Fruit fly (Drosophila melanogaster) whole organism, embryonic: ENCODE data around the gene CG7806.

Source experiments
- Atf6 ChIP-seq: fragments of 200-800 bp; sonication (Bioruptor generic); IDR thresholded peaks from 2 replicates; pipeline ENCODE4 v1.3.6; 2022; ENCODE audit warnings: missing biosample characterization, missing genetic modification characterization
- CG13287 ChIP-seq: fragments of 200-800 bp; sonication (Bioruptor generic); IDR thresholded peaks from 2 replicates; pipeline ENCODE4 v1.3.6; 2022; ENCODE audit warnings: missing biosample characterization, missing genetic modification characterization; ENCODE audit not compliant: partially characterized antibody
- CG14667 ChIP-seq: fragments of 200-800 bp; sonication (Bioruptor generic); IDR thresholded peaks from 2 replicates; pipeline ENCODE4 v1.3.6; 2022; ENCODE audit warnings: missing biosample characterization, missing genetic modification characterization
- CG15011 ChIP-seq: fragments of 200-800 bp; sonication (Bioruptor generic); optimal IDR thresholded peaks from 3 replicates; lab custom pipeline; 2018; ENCODE audit warnings: missing biosample characterization, mild to moderate bottlenecking, missing genetic modification characterization
- CG15514 ChIP-seq: fragments of 200-800 bp; sonication (Bioruptor generic); optimal IDR thresholded peaks from 3 replicates; lab custom pipeline; 2017; ENCODE audit warnings: missing biosample characterization, missing genetic modification characterization, mild to moderate bottlenecking, moderate library complexity, missing genetic modification reagents
- CG17359 ChIP-seq: fragments of 200-800 bp; sonication (Bioruptor generic); optimal IDR thresholded peaks from 3 replicates; lab custom pipeline; 2018; ENCODE audit warnings: missing biosample characterization, mild to moderate bottlenecking, missing genetic modification characterization, moderate library complexity
- CG17568 ChIP-seq: fragments of 200-800 bp; sonication (Bioruptor generic); optimal IDR thresholded peaks from 2 replicates; lab custom pipeline; 2018; ENCODE audit warnings: missing biosample characterization, mild to moderate bottlenecking, missing genetic modification characterization, moderate library complexity
- CG18262 ChIP-seq: fragments of 200-800 bp; optimal IDR thresholded peaks from 3 replicates; lab custom pipeline; 2019; ENCODE audit warnings: missing biosample characterization, mild to moderate bottlenecking, missing genetic modification characterization, moderate library complexity
- CG33213 ChIP-seq: fragments of 200-800 bp; sonication (Bioruptor generic); optimal IDR thresholded peaks from 3 replicates; lab custom pipeline; 2016; ENCODE audit warnings: missing biosample characterization, missing genetic modification characterization
- CG34422 ChIP-seq: fragments of 200-800 bp; sonication (Bioruptor generic); IDR thresholded peaks from 3 replicates; pipeline ENCODE4 v1.3.6; 2022; ENCODE audit warnings: missing biosample characterization, missing genetic modification characterization
- CG3726 ChIP-seq: fragments of 200-800 bp; sonication (Bioruptor generic); IDR thresholded peaks from 3 replicates; pipeline ENCODE4, ENCODE4 v1.3.6; 2022; ENCODE audit warnings: missing biosample characterization, missing genetic modification characterization
- CG4328 ChIP-seq: fragments of 200-800 bp; sonication (Bioruptor generic); optimal IDR thresholded peaks from 3 replicates; lab custom pipeline; 2017; ENCODE audit warnings: missing biosample characterization, missing genetic modification reagents, missing genetic modification characterization
- CG6254 ChIP-seq: fragments of 200-800 bp; sonication (Bioruptor generic); optimal IDR thresholded peaks from 3 replicates; lab custom pipeline; 2017; ENCODE audit warnings: mild to moderate bottlenecking, missing biosample characterization, missing genetic modification reagents, missing genetic modification characterization
- CG6813 ChIP-seq: fragments of 200-800 bp; sonication (Bioruptor generic); optimal IDR thresholded peaks from 2 replicates; lab custom pipeline; 2017; ENCODE audit warnings: missing biosample characterization, missing genetic modification characterization, mild to moderate bottlenecking, moderate library complexity, missing genetic modification reagents
- CG8281 ChIP-seq: fragments of 200-800 bp; sonication (Bioruptor generic); optimal IDR thresholded peaks from 2 replicates; lab custom pipeline; 2018; ENCODE audit warnings: missing biosample characterization, mild to moderate bottlenecking, missing genetic modification characterization, moderate library complexity
- CG8944 ChIP-seq: fragments of 200-800 bp; sonication (Bioruptor generic); optimal IDR thresholded peaks from 3 replicates; lab custom pipeline; 2016; ENCODE audit warnings: missing biosample characterization, missing genetic modification characterization
- Ets97D ChIP-seq: fragments of 200-800 bp; sonication (Bioruptor generic); optimal IDR thresholded peaks from 3 replicates; lab custom pipeline; 2016; ENCODE audit warnings: missing biosample characterization, missing genetic modification characterization
- Fer1 ChIP-seq: fragments of 200-800 bp; sonication (Bioruptor generic); optimal IDR thresholded peaks from 2 replicates; lab custom pipeline; 2017; ENCODE audit warnings: missing biosample characterization, mild to moderate bottlenecking, missing genetic modification characterization
- Fer2 ChIP-seq: fragments of 200-800 bp; sonication (Bioruptor generic); optimal IDR thresholded peaks from 2 replicates; lab custom pipeline; 2018; ENCODE audit warnings: missing biosample characterization, mild to moderate bottlenecking, missing genetic modification characterization, moderate library complexity
- Hr78 ChIP-seq, 2 experiments: fragments of 200-800 bp in 1 of 2; fragments of >200 bp in 1 of 2; sonication (Bioruptor generic) in 1 of 2; optimal IDR thresholded peaks; 2 replicates each; lab custom pipeline; 2017 to 2019; ENCODE audit warnings: missing biosample characterization in 2 of 2, missing genetic modification characterization in 2 of 2, mild to moderate bottlenecking in 1 of 2, moderate library complexity in 1 of 2
- Lim3 ChIP-seq: fragments of 200-800 bp; sonication (Bioruptor generic); IDR thresholded peaks from 2 replicates; pipeline ENCODE4 v1.3.6; 2022; ENCODE audit warnings: missing biosample characterization, missing genetic modification characterization
- Meics ChIP-seq: fragments of 200-800 bp; sonication (Bioruptor generic); optimal IDR thresholded peaks from 2 replicates; lab custom pipeline; 2017; ENCODE audit warnings: missing biosample characterization, mild to moderate bottlenecking, missing genetic modification characterization
- Mes4 ChIP-seq: fragments of 200-800 bp; sonication (Bioruptor generic); optimal IDR thresholded peaks from 2 replicates; lab custom pipeline; 2016; ENCODE audit warnings: missing biosample characterization, missing genetic modification characterization
- NC2β ChIP-seq: fragments of 200-800 bp; sonication (Bioruptor generic); optimal IDR thresholded peaks from 2 replicates; lab custom pipeline; 2016; ENCODE audit warnings: missing biosample characterization, missing genetic modification characterization
- Neu2 ChIP-seq: fragments of 200-800 bp; sonication (Bioruptor generic); optimal IDR thresholded peaks from 3 replicates; lab custom pipeline; 2016; ENCODE audit warnings: missing biosample characterization, missing genetic modification characterization, borderline replicate concordance
- Nf-YC ChIP-seq: fragments of 200-800 bp; optimal IDR thresholded peaks from 3 replicates; lab custom pipeline; 2019; ENCODE audit warnings: missing biosample characterization, mild to moderate bottlenecking, missing genetic modification characterization, moderate library complexity
- Opbp ChIP-seq: fragments of 200-800 bp; sonication (Bioruptor generic); IDR thresholded peaks from 3 replicates; pipeline ENCODE4 v1.3.6; 2022; ENCODE audit warnings: missing biosample characterization, missing genetic modification characterization; ENCODE audit not compliant: partially characterized antibody
- PHDP ChIP-seq: fragments of 200-800 bp; sonication (Bioruptor generic); optimal IDR thresholded peaks from 3 replicates; lab custom pipeline; 2018; ENCODE audit warnings: missing biosample characterization, mild to moderate bottlenecking, missing genetic modification characterization, moderate library complexity
- Trl ChIP-seq, 3 experiments: fragments of >200 bp in 2 of 3; fragments of 200-800 bp in 1 of 3; sonication (Bioruptor generic) in 1 of 3; optimal IDR thresholded peaks; 2 replicates in 1 of 3; 3 replicates in 2 of 3; lab custom pipeline; 2016 to 2017; ENCODE audit warnings: missing biosample characterization in 1 of 3, missing genetic modification characterization in 1 of 3
- ash1 ChIP-seq: fragments of 200-800 bp; sonication (Bioruptor generic); optimal IDR thresholded peaks from 2 replicates; lab custom pipeline; 2018; ENCODE audit warnings: missing biosample characterization, mild to moderate bottlenecking, missing genetic modification characterization
- ato ChIP-seq: fragments of 200-800 bp; sonication (Bioruptor generic); IDR thresholded peaks from 2 replicates; pipeline ENCODE4 v1.3.6; 2022; ENCODE audit warnings: missing biosample characterization, missing genetic modification characterization; ENCODE audit not compliant: partially characterized antibody
- bcd ChIP-seq: fragments of 200-800 bp; sonication (Bioruptor generic); optimal IDR thresholded peaks from 2 replicates; lab custom pipeline; 2017; ENCODE audit warnings: missing biosample characterization, mild to moderate bottlenecking, missing genetic modification characterization
- chinmo ChIP-seq: fragments of 200-800 bp; sonication (Bioruptor generic); IDR thresholded peaks from 4 replicates; pipeline ENCODE4 v1.3.6; 2022; ENCODE audit warnings: missing biosample characterization, missing genetic modification characterization; ENCODE audit not compliant: partially characterized antibody
- crol ChIP-seq: fragments of 200-800 bp; sonication (Bioruptor generic); IDR thresholded peaks from 2 replicates; pipeline ENCODE4 v1.3.6; 2022; ENCODE audit warnings: missing biosample characterization, missing genetic modification characterization
- crp ChIP-seq, 2 experiments: fragments of 200-800 bp; sonication (Bioruptor generic); optimal IDR thresholded peaks; 2 replicates in 1 of 2; 3 replicates in 1 of 2; lab custom pipeline; 2017; ENCODE audit warnings: missing biosample characterization in 2 of 2, missing genetic modification characterization in 2 of 2, mild to moderate bottlenecking in 1 of 2, moderate library complexity in 1 of 2
- en ChIP-seq: fragments of 200-800 bp; sonication (Bioruptor generic); optimal IDR thresholded peaks from 2 replicates; lab custom pipeline; 2016; ENCODE audit warnings: missing biosample characterization, missing genetic modification characterization
- esg ChIP-seq: fragments of 200-800 bp; sonication (Bioruptor generic); conservative IDR thresholded peaks from 2 replicates; pipeline ENCODE4 v1.3.6; 2022; ENCODE audit warnings: missing biosample characterization, missing genetic modification characterization
- gem ChIP-seq: fragments of 200-800 bp; sonication (Bioruptor generic); optimal IDR thresholded peaks from 2 replicates; lab custom pipeline; 2019; ENCODE audit warnings: missing biosample characterization, mild to moderate bottlenecking, missing genetic modification characterization, moderate library complexity
- ham ChIP-seq: fragments of 200-800 bp; sonication (Bioruptor generic); IDR thresholded peaks from 2 replicates; pipeline ENCODE4 v1.3.6; 2022; ENCODE audit warnings: missing biosample characterization, missing genetic modification characterization
- hb ChIP-seq: fragments of 200-800 bp; sonication (Bioruptor generic); IDR thresholded peaks from 3 replicates; pipeline ENCODE4 v1.3.6; 2022; ENCODE audit warnings: missing biosample characterization, missing genetic modification characterization; ENCODE audit not compliant: partially characterized antibody
- kni ChIP-seq: fragments of 200-800 bp; sonication (Bioruptor generic); optimal IDR thresholded peaks from 3 replicates; lab custom pipeline; 2017; ENCODE audit warnings: mild to moderate bottlenecking, missing biosample characterization, missing genetic modification reagents, missing genetic modification characterization
- phol ChIP-seq: fragments of 200-800 bp; sonication (Bioruptor generic); optimal IDR thresholded peaks from 3 replicates; lab custom pipeline; 2018; ENCODE audit warnings: missing biosample characterization, mild to moderate bottlenecking, missing genetic modification characterization, moderate library complexity
- pzg ChIP-seq: fragments of 200-800 bp; sonication (Bioruptor generic); optimal IDR thresholded peaks from 3 replicates; lab custom pipeline; 2018; ENCODE audit warnings: missing biosample characterization, mild to moderate bottlenecking, missing genetic modification characterization, moderate library complexity
- scrt ChIP-seq: fragments of 200-800 bp; sonication (Bioruptor generic); optimal IDR thresholded peaks from 2 replicates; lab custom pipeline; 2018; ENCODE audit warnings: missing biosample characterization, mild to moderate bottlenecking, missing genetic modification characterization, moderate library complexity
- slou ChIP-seq: fragments of 200-800 bp; sonication (Bioruptor generic); optimal IDR thresholded peaks from 3 replicates; lab custom pipeline; 2016; ENCODE audit warnings: missing biosample characterization, missing genetic modification characterization
- tup ChIP-seq: fragments of 200-800 bp; sonication (Bioruptor generic); optimal IDR thresholded peaks from 2 replicates; lab custom pipeline; 2016; ENCODE audit warnings: missing biosample characterization, mild to moderate bottlenecking, missing genetic modification characterization, moderate library complexity

CG7806 gene

DNA sequence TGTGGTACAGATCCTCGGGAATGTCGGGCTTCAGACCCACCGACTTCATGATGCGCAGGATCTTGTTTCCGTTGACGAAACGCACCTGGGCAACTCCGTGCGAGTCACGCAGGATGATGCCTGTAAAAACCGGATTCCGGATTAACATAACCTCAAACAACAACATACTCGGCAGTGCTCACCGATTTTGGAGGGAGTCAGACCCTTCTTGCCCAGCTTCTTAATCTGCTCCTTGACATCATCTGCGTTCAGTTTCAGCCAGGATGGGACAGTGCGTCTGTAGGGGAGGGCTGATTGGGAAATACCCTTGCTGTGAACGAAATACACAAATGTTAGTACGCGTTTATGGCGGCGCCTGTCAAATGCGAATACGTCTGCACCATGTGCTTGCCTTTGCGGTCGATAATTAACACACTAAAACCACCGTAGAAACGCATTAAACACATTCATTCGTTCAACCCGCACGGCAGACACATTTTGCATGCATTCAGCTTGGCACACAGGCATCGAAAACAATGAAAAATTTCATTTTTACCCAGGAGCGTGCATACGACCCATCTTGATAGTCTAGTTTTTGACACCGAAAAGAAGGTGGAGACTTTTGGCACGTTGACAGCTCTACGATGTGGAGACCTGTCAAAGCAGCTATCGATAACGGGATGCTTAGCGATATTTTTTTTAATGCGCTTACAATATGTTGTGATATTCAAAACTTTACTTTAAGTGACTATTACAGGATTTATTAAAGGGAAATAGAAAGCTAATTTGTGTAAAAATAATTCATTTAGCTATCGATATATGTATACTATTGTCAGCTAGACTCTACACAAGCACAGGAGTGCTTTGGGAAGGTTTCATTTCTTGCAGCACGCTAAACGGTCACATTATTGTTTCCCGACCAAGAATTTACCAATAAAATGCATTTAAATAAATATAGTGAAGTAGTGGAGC, 53.1 kb downstream of the CG7806 start, which contains the start of the genes RpS13 and CSN8 (continued):
- TF ChIP-seq ham (GFP tag; lab: Robert Waterston, UW): no peak
- peak; percentile 60 for TF ChIP-seq Nf-YC (tag; lab: Kevin White, UChicago)
- peak; percentile 43 for TF ChIP-seq NC2β (GFP tag; lab: Kevin White, UChicago)
- peak; percentile 90 for TF ChIP-seq pzg (GFP tag; lab: Kevin White, UChicago)
- TF ChIP-seq scrt (GFP tag; lab: Kevin White, UChicago): peak; percentile 10
- no peak for TF ChIP-seq Lim3 (GFP tag; lab: Robert Waterston, UW)
- TF ChIP-seq Meics (GFP tag; lab: Kevin White, UChicago): peak; percentile 31
- TF ChIP-seq Mes4: peak; percentile 26
- peak; percentile 70 for TF ChIP-seq phol
- peak; percentile 29 for TF ChIP-seq gem (tag; lab: Kevin White, UChicago)
- TF ChIP-seq esg (GFP tag; lab: Robert Waterston, UW): no peak
- peak; percentile 87 for TF ChIP-seq Opbp (GFP tag; lab: Robert Waterston, UW)
- peak; percentile 94 for TF ChIP-seq hb (GFP tag; lab: Robert Waterston, UW)
- no peak for TF ChIP-seq CG6813 (GFP tag; lab: Kevin White, UChicago)
- TF ChIP-seq PHDP (tag; lab: Kevin White, UChicago): peak; percentile 23
- no peak for TF ChIP-seq tup (GFP tag; lab: Kevin White, UChicago)
- peak; percentile 60 for TF ChIP-seq CG15514 (GFP tag; lab: Kevin White, UChicago)
- TF ChIP-seq CG14667 (GFP tag; lab: Robert Waterston, UW): no peak
- TF ChIP-seq CG13287 (GFP tag; lab: Robert Waterston, UW): peak; percentile 96
- peak; percentile 69; the same call in 2 of the 4 replicates for TF ChIP-seq chinmo (GFP tag; lab: Robert Waterston, UW)
- peak; percentile 11 for TF ChIP-seq bcd (GFP tag; lab: Kevin White, UChicago)
- no peak for TF ChIP-seq CG15011 (GFP tag; lab: Kevin White, UChicago)
- no peak for TF ChIP-seq Hr78 (GFP tag; optimal IDR thresholded peaks at IDR 0.05; lab: Kevin White, UChicago)
- peak; percentile 95 for TF ChIP-seq Ets97D
- no peak for TF ChIP-seq Fer2 (tag; lab: Kevin White, UChicago)
- peak; percentile 10 for TF ChIP-seq CG17359 (tag; lab: Kevin White, UChicago)
- no peak for TF ChIP-seq crp (GFP tag; optimal IDR thresholded peaks at IDR 0.05; lab: Kevin White, UChicago)
- no peak for TF ChIP-seq slou (GFP tag; lab: Kevin White, UChicago)
- TF ChIP-seq CG34422 (GFP tag; lab: Robert Waterston, UW): peak; percentile 62; the same call in 1 of the 3 replicates
- no peak for TF ChIP-seq Trl (optimal IDR thresholded peaks at IDR 0.05; lab: Kevin White, UChicago)
- TF ChIP-seq Trl (GFP tag; optimal IDR thresholded peaks at IDR 0.05; lab: Kevin White, UChicago): no peak
- TF ChIP-seq ash1 (GFP tag; lab: Kevin White, UChicago): no peak
- no peak for TF ChIP-seq CG8944 (GFP tag; lab: Kevin White, UChicago)
- TF ChIP-seq CG33213 (GFP tag; lab: Kevin White, UChicago): peak; percentile 28
- TF ChIP-seq CG3726 (GFP tag; lab: Robert Waterston, UW): no peak
- peak; percentile 33 for TF ChIP-seq CG17568
- no peak for TF ChIP-seq Neu2 (GFP tag; lab: Kevin White, UChicago)
- no peak for TF ChIP-seq CG8281
- TF ChIP-seq Fer1 (GFP tag; lab: Kevin White, UChicago): peak; percentile 52
- TF ChIP-seq CG6254 (GFP tag; lab: Kevin White, UChicago): no peak
- no peak for TF ChIP-seq crol (GFP tag; lab: Robert Waterston, UW)
- peak; percentile 45; the same call in 1 of the 2 replicates for TF ChIP-seq Atf6 (GFP tag; lab: Robert Waterston, UW)
- TF ChIP-seq en (GFP tag; lab: Kevin White, UChicago): no peak
- TF ChIP-seq CG4328: no peak
- TF ChIP-seq ato: peak; percentile 75
- peak; percentile 66 for TF ChIP-seq kni (GFP tag; lab: Kevin White, UChicago)
- peak; percentile 38 for TF ChIP-seq CG18262 (tag; lab: Kevin White, UChicago)
